Worm (Caenorhabditis elegans): ENCODE data around the gene daf-36.

DNA sequence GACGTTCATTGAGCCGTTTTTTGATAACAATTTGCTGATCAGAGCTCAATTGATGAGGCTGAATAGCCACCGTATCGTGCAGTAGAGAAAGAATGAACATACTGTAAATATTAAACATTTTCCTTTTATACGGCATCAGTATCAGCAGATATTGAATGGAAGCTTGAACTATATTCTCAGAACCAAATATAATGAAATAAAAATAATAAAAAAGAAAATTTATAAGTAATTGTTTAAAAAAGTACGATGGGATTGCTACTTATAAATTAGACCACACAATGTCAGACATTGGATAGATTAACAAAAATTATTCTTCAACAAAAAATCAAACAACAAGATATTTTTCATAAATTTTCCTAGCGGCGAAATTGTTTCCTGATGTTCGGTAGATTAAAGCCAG lies 19.0 kb downstream of the daf-36 start, which contains the start of gene rpc-25:
- TF ChIP-seq pha-4 (GFP tag; IDR thresholded peaks at IDR 0.05) (no peak), pha-4 (tag; optimal IDR thresholded peaks at IDR 0.05) (no peak), unc-62 (GFP tag; optimal IDR thresholded peaks at IDR 0.05 in 1 of 2) (no peak), unc-62 (tag; optimal IDR thresholded peaks at IDR 0.05) (no peak)
